Worm (Caenorhabditis elegans): ENCODE results near the gene ugt-65.

DNA sequence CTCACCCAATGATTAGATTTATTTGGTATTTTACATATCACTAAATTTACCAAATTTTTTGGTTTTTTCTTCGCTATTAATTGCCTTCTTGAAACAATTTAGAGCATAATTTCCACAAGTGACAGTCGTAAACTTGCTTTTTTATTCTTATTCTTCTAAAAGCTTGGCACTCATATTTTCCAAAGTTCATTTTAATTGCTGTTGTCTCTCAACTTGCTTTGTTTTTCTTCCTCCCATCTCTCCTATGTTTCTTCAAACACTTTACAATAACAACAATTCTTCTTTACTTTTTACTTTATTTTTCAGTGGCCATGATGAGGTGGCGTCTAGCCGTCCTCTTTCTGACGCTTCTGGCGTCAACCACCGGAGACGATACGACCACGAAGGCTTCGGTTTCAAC is 47.9 kb downstream of the ugt-65 start, which contains the start of gene igdb-2:
- TF ChIP-seq zag-1 (tag; optimal IDR thresholded peaks at IDR 0.05), result no peak
- TF ChIP-seq ces-1 (GFP tag; optimal IDR thresholded peaks at IDR 0.05), result no peak
- no peak for TF ChIP-seq unc-86 (tag; optimal IDR thresholded peaks at IDR 0.05)
- TF ChIP-seq ceh-82 (tag; optimal IDR thresholded peaks at IDR 0.05), result no peak
- no peak for TF ChIP-seq pqm-1 (tag; optimal IDR thresholded peaks at IDR 0.05)
- TF ChIP-seq nhr-28 (tag; optimal IDR thresholded peaks at IDR 0.05), result no peak
- TF ChIP-seq nhr-77 (tag; optimal IDR thresholded peaks at IDR 0.05), result no peak

Data from whole organism, L1 larva.